Worm (Caenorhabditis elegans): Measurements from ENCODE around the gene nhr-98.

- TF ChIP-seq unc-130 (GFP tag; optimal IDR thresholded peaks at IDR 0.05) (no peak), lsy-27 (tag; optimal IDR thresholded peaks at IDR 0.05; ENCODE audit: borderline replicate concordance, insufficient read depth) (no peak), egl-18 (GFP tag; IDR thresholded peaks at IDR 0.05) (no peak)
Measured at ce11 chrV:467507-467906, 13.8 kb downstream of the nhr-98 start.

All from whole organism, young adult.